Worm (Caenorhabditis elegans): ENCODE measurements around the gene epc-1.
A peak's percentile ranks its signal among the peaks of the same experiment; 100 is the strongest.

epc-1 gene

ce11 chrIII:12568036-12568649 is 40.2 kb downstream of the epc-1 start (continued):
- TF ChIP-seq snpc-4 (tag; optimal IDR thresholded peaks at IDR 0.05) = no peak
- TF ChIP-seq crh-2 (tag; optimal IDR thresholded peaks at IDR 0.05) = peak; percentile 91
- TF ChIP-seq lin-11 (tag; optimal IDR thresholded peaks at IDR 0.05) = no peak
- TF ChIP-seq sma-9 (GFP tag; optimal IDR thresholded peaks at IDR 0.05) = peak; percentile 93
- TF ChIP-seq sma-9 (tag; optimal IDR thresholded peaks at IDR 0.05) = no peak
- TF ChIP-seq skn-1 (tag; optimal IDR thresholded peaks at IDR 0.05) = no peak

- TF ChIP-seq lsy-2 (tag; optimal IDR thresholded peaks at IDR 0.05) = peak in 1 of 2 experiments; percentile 24
- no peak for TF ChIP-seq nhr-25 (tag; optimal IDR thresholded peaks at IDR 0.05)
Measured at ce11 chrIII:12565791-12566190, 42.6 kb downstream of the epc-1 start.

- TF ChIP-seq blmp-1 (tag; optimal IDR thresholded peaks at IDR 0.05; ENCODE audit: insufficient read depth) (no peak), peb-1 (tag; optimal IDR thresholded peaks at IDR 0.05) (no peak), sem-4 (tag; optimal IDR thresholded peaks at IDR 0.05) (no peak), ztf-4 (tag; optimal IDR thresholded peaks at IDR 0.05) (no peak), mab-5 (tag; optimal IDR thresholded peaks at IDR 0.05) (no peak), dmd-4 (tag; optimal IDR thresholded peaks at IDR 0.05) (no peak), nhr-21 (tag; optimal IDR thresholded peaks at IDR 0.05) (no peak), alr-1 (tag; optimal IDR thresholded peaks at IDR 0.05) (no peak), ama-1 (optimal IDR thresholded peaks at IDR 0.05) (no peak), C34F6.9 (tag; optimal IDR thresholded peaks at IDR 0.05) (no peak), ceh-82 (tag; optimal IDR thresholded peaks at IDR 0.05) (no peak)
Measured at ce11 chrIII:12562769-12563168, 45.6 kb downstream of the epc-1 start.

ce11 chrIII:12558097-12558594 is 50.2 kb downstream of the epc-1 start:
- no peak for TF ChIP-seq nhr-6 (tag; optimal IDR thresholded peaks at IDR 0.05)
- TF ChIP-seq elt-1 (tag; optimal IDR thresholded peaks at IDR 0.05) = no peak
- TF ChIP-seq zag-1 (tag; optimal IDR thresholded peaks at IDR 0.05) = peak; percentile 71
- TF ChIP-seq crh-2 (tag; optimal IDR thresholded peaks at IDR 0.05) = peak; percentile 51
- TF ChIP-seq unc-62 (GFP tag; optimal IDR thresholded peaks at IDR 0.05) = no peak
- TF ChIP-seq nhr-21 (tag; optimal IDR thresholded peaks at IDR 0.05) = peak; percentile 65
- TF ChIP-seq egl-27 (tag; optimal IDR thresholded peaks at IDR 0.05) = peak; percentile 41
- no peak for TF ChIP-seq ztf-1 (GFP tag; conservative IDR thresholded peaks at IDR 0.05)
- TF ChIP-seq peb-1 (tag; optimal IDR thresholded peaks at IDR 0.05) = no peak
- no peak for TF ChIP-seq blmp-1 (tag; optimal IDR thresholded peaks at IDR 0.05; ENCODE audit: insufficient read depth)
- peak; percentile 46 for TF ChIP-seq lin-11 (tag; optimal IDR thresholded peaks at IDR 0.05)
- peak; percentile 91 for TF ChIP-seq sem-4 (tag; optimal IDR thresholded peaks at IDR 0.05)
- peak; percentile 82 for TF ChIP-seq nhr-129 (tag; optimal IDR thresholded peaks at IDR 0.05)
- peak; percentile 90 for TF ChIP-seq unc-55 (GFP tag; optimal IDR thresholded peaks at IDR 0.05)
- TF ChIP-seq lsy-2 (tag; optimal IDR thresholded peaks at IDR 0.05) = peak; percentile 10 to 78
- TF ChIP-seq F13H6.1 (tag; optimal IDR thresholded peaks at IDR 0.05) = peak; percentile 99
- TF ChIP-seq nhr-25 (tag; optimal IDR thresholded peaks at IDR 0.05) = no peak
- TF ChIP-seq sma-9 (GFP tag; optimal IDR thresholded peaks at IDR 0.05) = peak; percentile 82
- TF ChIP-seq sma-9 (tag; optimal IDR thresholded peaks at IDR 0.05) = no peak
- TF ChIP-seq aly-2 (tag; optimal IDR thresholded peaks at IDR 0.05) = no peak
- peak; percentile 71 for TF ChIP-seq fos-1 (tag; optimal IDR thresholded peaks at IDR 0.05)
- TF ChIP-seq Y55F3AM.14 (GFP tag; optimal IDR thresholded peaks at IDR 0.05) = peak; percentile 7
- peak; percentile 92 for TF ChIP-seq C34F6.9 (tag; optimal IDR thresholded peaks at IDR 0.05)
- TF ChIP-seq ceh-16 (tag; optimal IDR thresholded peaks at IDR 0.05) = peak; percentile 7
- TF ChIP-seq lin-13 (GFP tag; optimal IDR thresholded peaks at IDR 0.05) = peak; percentile 67
- peak; percentile 6 for TF ChIP-seq sma-3 (GFP tag; optimal IDR thresholded peaks at IDR 0.05)
- TF ChIP-seq mdl-1 (tag; optimal IDR thresholded peaks at IDR 0.05) = peak; percentile 47 to 68

- peak; percentile 83 for TF ChIP-seq sem-4 (tag; optimal IDR thresholded peaks at IDR 0.05)
- peak; percentile 40 for TF ChIP-seq egl-27 (tag; optimal IDR thresholded peaks at IDR 0.05)
- TF ChIP-seq peb-1 (tag; optimal IDR thresholded peaks at IDR 0.05) = no peak
- peak; percentile 70 for TF ChIP-seq nhr-129 (tag; optimal IDR thresholded peaks at IDR 0.05)
- TF ChIP-seq C34F6.9 (tag; optimal IDR thresholded peaks at IDR 0.05) = peak; percentile 81
- TF ChIP-seq ceh-82 (tag; optimal IDR thresholded peaks at IDR 0.05) = no peak
- TF ChIP-seq elt-3 (tag; optimal IDR thresholded peaks at IDR 0.05) = no peak
- TF ChIP-seq dmd-4 (tag; optimal IDR thresholded peaks at IDR 0.05) = no peak
- TF ChIP-seq Y55F3AM.14 (GFP tag; optimal IDR thresholded peaks at IDR 0.05) = peak; percentile 42
- TF ChIP-seq ztf-1 (GFP tag; conservative IDR thresholded peaks at IDR 0.05) = no peak
- no peak for TF ChIP-seq skn-1 (tag; optimal IDR thresholded peaks at IDR 0.05)
- TF ChIP-seq F13H6.1 (tag; optimal IDR thresholded peaks at IDR 0.05) = peak; percentile 88
- TF ChIP-seq lsy-2 (tag; optimal IDR thresholded peaks at IDR 0.05) = peak in 1 of 2 experiments; percentile 72
- TF ChIP-seq mbf-1 (tag; optimal IDR thresholded peaks at IDR 0.05) = no peak
- peak; percentile 13 for TF ChIP-seq crh-2 (tag; optimal IDR thresholded peaks at IDR 0.05)
- TF ChIP-seq lin-13 (GFP tag; optimal IDR thresholded peaks at IDR 0.05) = peak; percentile 29
- no peak for TF ChIP-seq nhr-21 (tag; optimal IDR thresholded peaks at IDR 0.05)
- TF ChIP-seq zag-1 (tag; optimal IDR thresholded peaks at IDR 0.05) = peak; percentile 68
- TF ChIP-seq mdl-1 (tag; optimal IDR thresholded peaks at IDR 0.05) = peak; percentile 65 to 85
- peak; percentile 29 for TF ChIP-seq ztf-4 (tag; optimal IDR thresholded peaks at IDR 0.05)
- TF ChIP-seq nhr-10 (tag; optimal IDR thresholded peaks at IDR 0.05) = no peak
- no peak for TF ChIP-seq snpc-4 (tag; optimal IDR thresholded peaks at IDR 0.05)
- no peak for TF ChIP-seq nhr-12 (tag; optimal IDR thresholded peaks at IDR 0.05)
- no peak for TF ChIP-seq ztf-11 (tag; optimal IDR thresholded peaks at IDR 0.05)
- TF ChIP-seq sma-9 (GFP tag; optimal IDR thresholded peaks at IDR 0.05) = peak; percentile 79
- TF ChIP-seq sma-9 (tag; optimal IDR thresholded peaks at IDR 0.05) = no peak
- no peak for TF ChIP-seq aly-2 (tag; optimal IDR thresholded peaks at IDR 0.05)
- TF ChIP-seq unc-55 (GFP tag; optimal IDR thresholded peaks at IDR 0.05) = peak; percentile 58
- TF ChIP-seq ceh-16 (tag; optimal IDR thresholded peaks at IDR 0.05) = no peak
- no peak for TF ChIP-seq sma-3 (GFP tag; optimal IDR thresholded peaks at IDR 0.05)
Measured at ce11 chrIII:12556104-12556503, 52.3 kb downstream of the epc-1 start.

Data from whole organism, L2 larva.